Fruit fly (Drosophila melanogaster): ENCODE results near the gene CG17129.
A peak's percentile ranks its signal among the peaks of the same experiment; 100 is the strongest.

CG17129 gene

dm6 chr3L:629353-629915 is 50.7 kb downstream of the CG17129 start (continued):
- TF ChIP-seq ci (GFP tag; IDR thresholded peaks at IDR 0.05) (peak; percentile 45; the same call in 1 of the 3 replicates), CG12104 (GFP tag; optimal IDR thresholded peaks at IDR 0.05) (peak; percentile 52), bbx (GFP tag; IDR thresholded peaks at IDR 0.05; ENCODE audit: partially characterized antibody) (0 out of 2 replicates have a peak, but pooled peaks have one; percentile 43), Hr3 (GFP tag; optimal IDR thresholded peaks at IDR 0.05) (no peak), caup (GFP tag; optimal IDR thresholded peaks at IDR 0.05; ENCODE audit: severe bottlenecking) (peak; percentile 30), CG9437 (GFP tag; optimal IDR thresholded peaks at IDR 0.05) (no peak), CG17802 (tag; optimal IDR thresholded peaks at IDR 0.05) (no peak), rib (GFP tag; IDR thresholded peaks at IDR 0.05) (peak; percentile 52; the same call in 1 of the 2 replicates), sr (GFP tag; IDR thresholded peaks at IDR 0.05) (no peak), CG7745 (tag; optimal IDR thresholded peaks at IDR 0.05) (no peak), insv (GFP tag; optimal IDR thresholded peaks at IDR 0.05) (peak in 1 of 2 experiments; percentile 40), CTCF (GFP tag; optimal IDR thresholded peaks at IDR 0.05) (no peak), TFAM (GFP tag; optimal IDR thresholded peaks at IDR 0.05) (no peak), tll (GFP tag; optimal IDR thresholded peaks at IDR 0.05) (no peak), CG17829 (tag; optimal IDR thresholded peaks at IDR 0.05) (no peak), CG12236 (GFP tag; optimal IDR thresholded peaks at IDR 0.05) (no peak), Blimp-1 (GFP tag; optimal IDR thresholded peaks at IDR 0.05) (peak; percentile 21), CG14014 (GFP tag; IDR thresholded peaks at IDR 0.05) (no peak), CG8290 (GFP tag; optimal IDR thresholded peaks at IDR 0.05) (no peak), CG8290 (tag; optimal IDR thresholded peaks at IDR 0.05) (peak in 1 of 2 experiments; percentile 60), Nf-YB (GFP tag; optimal IDR thresholded peaks at IDR 0.05) (no peak), CG15011 (GFP tag; optimal IDR thresholded peaks at IDR 0.05) (no peak), CG4424 (GFP tag; optimal IDR thresholded peaks at IDR 0.05) (no peak), NC2β (GFP tag; optimal IDR thresholded peaks at IDR 0.05) (no peak), tio (GFP tag; optimal IDR thresholded peaks at IDR 0.05) (no peak), Fer1 (GFP tag; optimal IDR thresholded peaks at IDR 0.05) (peak; percentile 34), br (optimal IDR thresholded peaks at IDR 0.05) (no peak), maf-S (GFP tag; optimal IDR thresholded peaks at IDR 0.05) (no peak), CG13287 (GFP tag; IDR thresholded peaks at IDR 0.05; ENCODE audit: partially characterized antibody) (no peak; the same call in 1 of the 2 replicates), CG11247 (GFP tag; IDR thresholded peaks at IDR 0.05) (no peak), yki (optimal IDR thresholded peaks at IDR 0.05) (no peak), knrl (GFP tag; IDR thresholded peaks at IDR 0.05; ENCODE audit: partially characterized antibody) (no peak), chm (GFP tag; IDR thresholded peaks at IDR 0.05) (peak; percentile 68; the same call in 1 of the 2 replicates), Sox102F (GFP tag; optimal IDR thresholded peaks at IDR 0.05) (no peak), CG15514 (GFP tag; optimal IDR thresholded peaks at IDR 0.05) (no peak), Dip3 (GFP tag; optimal IDR thresholded peaks at IDR 0.05) (no peak), sqz (GFP tag; optimal IDR thresholded peaks at IDR 0.05) (peak; percentile 89), gcm2 (GFP tag; optimal IDR thresholded peaks at IDR 0.05) (no peak), pan (optimal IDR thresholded peaks at IDR 0.05) (no peak), pan (GFP tag; optimal IDR thresholded peaks at IDR 0.05 in 1 of 2, IDR thresholded peaks at IDR 0.05 in 1 of 2) (no peak), abd-A (tag; optimal IDR thresholded peaks at IDR 0.05) (peak; percentile 58), Fer2 (tag; optimal IDR thresholded peaks at IDR 0.05) (no peak), NC2α (GFP tag; optimal IDR thresholded peaks at IDR 0.05) (no peak), CG11560 (tag; IDR thresholded peaks at IDR 0.05) (no peak), Hand (GFP tag; optimal IDR thresholded peaks at IDR 0.05) (no peak), D19B (GFP tag; optimal IDR thresholded peaks at IDR 0.05) (no peak), CG9215 (GFP tag; IDR thresholded peaks at IDR 0.05) (no peak), odd (GFP tag; optimal IDR thresholded peaks at IDR 0.05) (no peak), chinmo (GFP tag; IDR thresholded peaks at IDR 0.05; ENCODE audit: partially characterized antibody) (peak; percentile 88; the same call in 2 of the 4 replicates), CG12391 (tag; optimal IDR thresholded peaks at IDR 0.05) (no peak), esg (GFP tag; conservative IDR thresholded peaks at IDR 0.05) (no peak)
